Fruit fly (Drosophila melanogaster) whole organism, embryonic: Measurements from ENCODE around the gene Root.

Experiments used
- Asciz ChIP-seq: fragments of 200-800 bp; sonication (Bioruptor generic); optimal IDR thresholded peaks from 2 replicates; lab custom pipeline; 2017; ENCODE audit warnings: missing biosample characterization, mild to moderate bottlenecking, missing genetic modification characterization, missing genetic modification reagents
- Awh ChIP-seq: fragments of 200-800 bp; sonication (Bioruptor generic); IDR thresholded peaks from 2 replicates; pipeline ENCODE4, ENCODE4 v1.3.6; 2022; ENCODE audit warnings: missing biosample characterization, missing genetic modification characterization
- B-H1 ChIP-seq: fragments of 200-800 bp; sonication (Bioruptor generic); IDR thresholded peaks from 3 replicates; pipeline ENCODE4 v1.3.6; 2022; ENCODE audit warnings: missing biosample characterization, missing genetic modification characterization
- CG10147 ChIP-seq: fragments of 200-800 bp; sonication (Bioruptor generic); optimal IDR thresholded peaks from 2 replicates; lab custom pipeline; 2019; ENCODE audit warnings: missing biosample characterization, mild to moderate bottlenecking, missing genetic modification characterization, moderate library complexity
- CG10366 ChIP-seq: fragments of 200-800 bp; sonication (Bioruptor generic); IDR thresholded peaks from 2 replicates; pipeline ENCODE4 v1.3.6; 2022; ENCODE audit warnings: missing biosample characterization, missing genetic modification characterization
- CG11247 ChIP-seq: fragments of 200-800 bp; sonication (Bioruptor generic); IDR thresholded peaks from 2 replicates; pipeline ENCODE4 v1.3.6; 2022; ENCODE audit warnings: missing biosample characterization, missing genetic modification characterization
- CG11560 ChIP-seq: fragments of 200-800 bp; sonication (Bioruptor generic); IDR thresholded peaks from 3 replicates; pipeline ENCODE4 v1.3.6; 2022; ENCODE audit warnings: missing biosample characterization, missing genetic modification characterization
- CG12104 ChIP-seq: fragments of 200-800 bp; sonication (Bioruptor generic); optimal IDR thresholded peaks from 3 replicates; lab custom pipeline; 2016; ENCODE audit warnings: missing biosample characterization, missing genetic modification characterization
- CG13775 ChIP-seq: fragments of 200-800 bp; sonication (Bioruptor generic); optimal IDR thresholded peaks from 3 replicates; lab custom pipeline; 2017; ENCODE audit warnings: missing biosample characterization, mild to moderate bottlenecking, missing genetic modification characterization
- CG14050 ChIP-seq: fragments of 200-800 bp; sonication (Bioruptor generic); IDR thresholded peaks from 3 replicates; pipeline ENCODE4 v1.3.6; 2022; ENCODE audit warnings: missing biosample characterization, missing genetic modification characterization
- CG14965 ChIP-seq: fragments of 200-800 bp; sonication (Bioruptor generic); optimal IDR thresholded peaks from 2 replicates; lab custom pipeline; 2016; ENCODE audit warnings: missing biosample characterization, missing genetic modification characterization, borderline replicate concordance
- CG17802 ChIP-seq: fragments of 200-800 bp; sonication (Bioruptor generic); optimal IDR thresholded peaks from 2 replicates; lab custom pipeline; 2018; ENCODE audit warnings: missing biosample characterization, mild to moderate bottlenecking, missing genetic modification characterization, moderate library complexity
- CG2116 ChIP-seq: fragments of 200-800 bp; sonication (Bioruptor generic); optimal IDR thresholded peaks from 3 replicates; lab custom pipeline; 2018; ENCODE audit warnings: missing biosample characterization, mild to moderate bottlenecking, missing genetic modification characterization
- CG2678 ChIP-seq: fragments of 200-800 bp; sonication (Bioruptor generic); optimal IDR thresholded peaks from 3 replicates; lab custom pipeline; 2019; ENCODE audit warnings: missing biosample characterization, mild to moderate bottlenecking, missing genetic modification characterization, moderate library complexity
- CG34422 ChIP-seq: fragments of 200-800 bp; sonication (Bioruptor generic); IDR thresholded peaks from 3 replicates; pipeline ENCODE4 v1.3.6; 2022; ENCODE audit warnings: missing biosample characterization, missing genetic modification characterization
- CG42726 ChIP-seq: fragments of 200-800 bp; sonication (Bioruptor generic); IDR thresholded peaks from 2 replicates; pipeline ENCODE4 v1.3.6; 2022; ENCODE audit warnings: missing biosample characterization, missing genetic modification characterization; ENCODE audit not compliant: partially characterized antibody
- CG4328 ChIP-seq: fragments of 200-800 bp; sonication (Bioruptor generic); optimal IDR thresholded peaks from 3 replicates; lab custom pipeline; 2017; ENCODE audit warnings: missing biosample characterization, missing genetic modification reagents, missing genetic modification characterization
- CG43689 ChIP-seq: fragments of 200-800 bp; sonication (Bioruptor generic); IDR thresholded peaks from 2 replicates; pipeline ENCODE4 v1.3.6; 2022; ENCODE audit warnings: missing biosample characterization, missing genetic modification characterization
- CG6654 ChIP-seq: fragments of 200-800 bp; sonication (Bioruptor generic); optimal IDR thresholded peaks from 2 replicates; lab custom pipeline; 2017; ENCODE audit warnings: missing biosample characterization, mild to moderate bottlenecking, missing genetic modification characterization
- CG6765 ChIP-seq: fragments of 200-800 bp; sonication (Bioruptor generic); optimal IDR thresholded peaks from 3 replicates; lab custom pipeline; 2017; ENCODE audit warnings: missing biosample characterization, mild to moderate bottlenecking, missing genetic modification characterization
- CG9932 ChIP-seq: fragments of 200-800 bp; sonication (Bioruptor generic); IDR thresholded peaks from 2 replicates; pipeline ENCODE4 v1.3.6; 2022; ENCODE audit warnings: missing biosample characterization, missing genetic modification characterization
- Drgx ChIP-seq: fragments of 200-800 bp; sonication (Bioruptor generic); IDR thresholded peaks from 2 replicates; pipeline ENCODE4 v1.3.6; 2022; ENCODE audit warnings: missing biosample characterization, missing genetic modification characterization
- GATAe ChIP-seq: fragments of 200-800 bp; sonication (Bioruptor generic); conservative IDR thresholded peaks from 2 replicates; pipeline ENCODE4 v1.3.6; 2022; ENCODE audit warnings: missing biosample characterization, missing genetic modification characterization
- Hr3 ChIP-seq: fragments of 200-800 bp; sonication (Bioruptor generic); optimal IDR thresholded peaks from 3 replicates; lab custom pipeline; 2016; ENCODE audit warnings: missing biosample characterization, missing genetic modification characterization
- Hr78 ChIP-seq, 2 experiments: fragments of 200-800 bp in 1 of 2; fragments of >200 bp in 1 of 2; sonication (Bioruptor generic) in 1 of 2; optimal IDR thresholded peaks; 2 replicates each; lab custom pipeline; 2017 to 2019; ENCODE audit warnings: missing biosample characterization in 2 of 2, missing genetic modification characterization in 2 of 2, mild to moderate bottlenecking in 1 of 2, moderate library complexity in 1 of 2
- Jarid2 ChIP-seq: fragments of 200-800 bp; sonication (Bioruptor generic); optimal IDR thresholded peaks from 3 replicates; lab custom pipeline; 2017; ENCODE audit warnings: mild to moderate bottlenecking, missing biosample characterization, missing genetic modification reagents, missing genetic modification characterization
- MTF-1 ChIP-seq: fragments of 200-800 bp; sonication (Bioruptor generic); optimal IDR thresholded peaks from 2 replicates; lab custom pipeline; 2018; ENCODE audit warnings: missing biosample characterization, mild to moderate bottlenecking, missing genetic modification characterization, borderline replicate concordance
- Mes4 ChIP-seq: fragments of 200-800 bp; sonication (Bioruptor generic); optimal IDR thresholded peaks from 2 replicates; lab custom pipeline; 2016; ENCODE audit warnings: missing biosample characterization, missing genetic modification characterization
- NC2β ChIP-seq: fragments of 200-800 bp; sonication (Bioruptor generic); optimal IDR thresholded peaks from 2 replicates; lab custom pipeline; 2016; ENCODE audit warnings: missing biosample characterization, missing genetic modification characterization
- PHDP ChIP-seq: fragments of 200-800 bp; sonication (Bioruptor generic); optimal IDR thresholded peaks from 3 replicates; lab custom pipeline; 2018; ENCODE audit warnings: missing biosample characterization, mild to moderate bottlenecking, missing genetic modification characterization, moderate library complexity
- TFAM ChIP-seq: fragments of 200-800 bp; sonication (Bioruptor generic); optimal IDR thresholded peaks from 2 replicates; lab custom pipeline; 2017; ENCODE audit warnings: missing biosample characterization, missing genetic modification characterization, inconsistent platforms
- Vsx1 ChIP-seq: fragments of 200-800 bp; sonication (Bioruptor generic); optimal IDR thresholded peaks from 2 replicates; lab custom pipeline; 2017; ENCODE audit warnings: missing biosample characterization, mild to moderate bottlenecking, missing genetic modification characterization, missing genetic modification reagents
- Xbp1 ChIP-seq: fragments of 200-800 bp; sonication (Bioruptor generic); optimal IDR thresholded peaks from 3 replicates; lab custom pipeline; 2016; ENCODE audit warnings: missing biosample characterization, mild to moderate bottlenecking, missing genetic modification characterization
- ash1 ChIP-seq: fragments of 200-800 bp; sonication (Bioruptor generic); optimal IDR thresholded peaks from 2 replicates; lab custom pipeline; 2018; ENCODE audit warnings: missing biosample characterization, mild to moderate bottlenecking, missing genetic modification characterization
- ci ChIP-seq: fragments of 200-800 bp; sonication (Bioruptor generic); IDR thresholded peaks from 3 replicates; pipeline ENCODE4 v1.3.6; 2022; ENCODE audit warnings: missing biosample characterization, missing genetic modification characterization
- disco-r ChIP-seq: fragments of 200-800 bp; sonication (Bioruptor generic); optimal IDR thresholded peaks from 2 replicates; lab custom pipeline; 2016; ENCODE audit warnings: missing biosample characterization, missing genetic modification characterization
- dysf ChIP-seq: fragments of 200-800 bp; sonication (Bioruptor generic); IDR thresholded peaks from 3 replicates; pipeline ENCODE4 v1.3.6; 2022; ENCODE audit warnings: missing biosample characterization, missing genetic modification characterization
- fd3F ChIP-seq: fragments of 200-800 bp; sonication (Bioruptor generic); optimal IDR thresholded peaks from 2 replicates; lab custom pipeline; 2018; ENCODE audit warnings: missing biosample characterization, mild to moderate bottlenecking, missing genetic modification characterization, moderate library complexity
- ftz-f1 ChIP-seq: fragments of 200-800 bp; sonication (Bioruptor generic); optimal IDR thresholded peaks from 2 replicates; lab custom pipeline; 2016; ENCODE audit warnings: missing biosample characterization, missing genetic modification characterization
- lab ChIP-seq: fragments of 200-800 bp; sonication (Bioruptor generic); optimal IDR thresholded peaks from 3 replicates; lab custom pipeline; 2017; ENCODE audit warnings: missing biosample characterization, missing genetic modification characterization, mild to moderate bottlenecking, moderate library complexity, missing genetic modification reagents
- odd ChIP-seq: fragments of 200-800 bp; sonication (Bioruptor generic); optimal IDR thresholded peaks from 2 replicates; lab custom pipeline; 2017; ENCODE audit warnings: missing biosample characterization, mild to moderate bottlenecking, missing genetic modification characterization
- pzg ChIP-seq: fragments of 200-800 bp; sonication (Bioruptor generic); optimal IDR thresholded peaks from 3 replicates; lab custom pipeline; 2018; ENCODE audit warnings: missing biosample characterization, mild to moderate bottlenecking, missing genetic modification characterization, moderate library complexity
- row ChIP-seq: fragments of 200-800 bp; sonication (Bioruptor generic); IDR thresholded peaks from 3 replicates; pipeline ENCODE4 v1.3.6; 2022; ENCODE audit warnings: missing biosample characterization, missing genetic modification characterization
- salm ChIP-seq: fragments of 200-800 bp; sonication (Bioruptor generic); optimal IDR thresholded peaks from 2 replicates; lab custom pipeline; 2018; ENCODE audit warnings: missing biosample characterization, mild to moderate bottlenecking, missing genetic modification characterization
- sim ChIP-seq: fragments of 200-800 bp; sonication (Bioruptor generic); IDR thresholded peaks from 2 replicates; pipeline ENCODE4 v1.3.6; 2022; ENCODE audit warnings: missing biosample characterization, missing genetic modification characterization
- sug ChIP-seq: fragments of 200-800 bp; optimal IDR thresholded peaks from 2 replicates; lab custom pipeline; 2019; ENCODE audit warnings: missing biosample characterization, mild to moderate bottlenecking, missing genetic modification characterization, moderate library complexity
- ttk ChIP-seq: fragments of 200-800 bp; sonication (Bioruptor generic); IDR thresholded peaks from 2 replicates; pipeline ENCODE4 v2.1.2; 2022; ENCODE audit warnings: missing biosample characterization, missing genetic modification characterization
- vvl ChIP-seq: fragments of 200-800 bp; sonication (Bioruptor generic); IDR thresholded peaks from 2 replicates; pipeline ENCODE4 v1.3.6; 2022; ENCODE audit warnings: missing biosample characterization, missing genetic modification characterization
- wdn ChIP-seq: fragments of 200-800 bp; sonication (Bioruptor generic); IDR thresholded peaks from 2 replicates; pipeline ENCODE4 v1.3.6; 2022; ENCODE audit warnings: missing biosample characterization, missing genetic modification characterization

Gene Root

dm6 chr3R:24138478-24139455, 25.7 kb downstream of the Root start (continued):
- TF ChIP-seq wdn (GFP tag; lab: Robert Waterston, UW) (no peak), odd (GFP tag; lab: Kevin White, UChicago) (no peak), TFAM (GFP tag; lab: Kevin White, UChicago) (no peak), ci (GFP tag; lab: Robert Waterston, UW) (no peak), Vsx1 (GFP tag; lab: Kevin White, UChicago) (peak; percentile 60), CG17802 (tag; lab: Kevin White, UChicago) (no peak), ttk (GFP tag; lab: Robert Waterston, UW) (no peak), Awh (GFP tag; lab: Robert Waterston, UW) (no peak), CG34422 (GFP tag; lab: Robert Waterston, UW) (no peak), NC2β (GFP tag; lab: Kevin White, UChicago) (no peak), ash1 (GFP tag; lab: Kevin White, UChicago) (no peak), Jarid2 (GFP tag; lab: Kevin White, UChicago) (no peak), CG10147 (GFP tag; lab: Kevin White, UChicago) (no peak), Asciz (GFP tag; lab: Kevin White, UChicago) (peak; percentile 34), Xbp1 (GFP tag; lab: Kevin White, UChicago) (no peak), PHDP (tag; lab: Kevin White, UChicago) (peak; percentile 18), CG14965 (no peak), Mes4 (GFP tag; lab: Kevin White, UChicago) (no peak), CG43689 (GFP tag; lab: Robert Waterston, UW) (no peak), CG42726 (no peak), CG2678 (tag; lab: Kevin White, UChicago) (no peak), MTF-1 (GFP tag; lab: Kevin White, UChicago) (no peak), CG11560 (tag; lab: Robert Waterston, UW) (no peak), row (peak; percentile 19; the same call in 1 of the 3 replicates), sug (tag; lab: Kevin White, UChicago) (peak; percentile 96), CG9932 (GFP tag; lab: Robert Waterston, UW) (no peak), CG12104 (GFP tag; lab: Kevin White, UChicago) (no peak), CG11247 (GFP tag; lab: Robert Waterston, UW) (no peak), sim (no peak), salm (tag; lab: Kevin White, UChicago) (peak; percentile 52), fd3F (GFP tag; lab: Kevin White, UChicago) (no peak), CG2116 (GFP tag; lab: Kevin White, UChicago) (no peak), Hr78 (GFP tag; optimal IDR thresholded peaks at IDR 0.05; lab: Kevin White, UChicago) (no peak), Hr3 (GFP tag; lab: Kevin White, UChicago) (no peak), vvl (GFP tag; lab: Robert Waterston, UW) (no peak), CG10366 (GFP tag; lab: Robert Waterston, UW) (no peak), CG4328 (GFP tag; lab: Kevin White, UChicago) (no peak), B-H1 (no peak), pzg (no peak), GATAe (GFP tag; lab: Robert Waterston, UW) (peak; percentile 20; the same call in 1 of the 2 replicates), CG13775 (GFP tag; lab: Kevin White, UChicago) (no peak), disco-r (GFP tag; lab: Kevin White, UChicago) (no peak), dysf (GFP tag; lab: Robert Waterston, UW) (no peak), lab (GFP tag; lab: Kevin White, UChicago) (peak; percentile 52), ftz-f1 (GFP tag; lab: Kevin White, UChicago) (no peak), CG6654 (GFP tag; lab: Kevin White, UChicago) (no peak), Drgx (no peak), CG14050 (GFP tag; lab: Robert Waterston, UW) (no peak), CG6765 (GFP tag; lab: Kevin White, UChicago) (no peak)
